Worm (Caenorhabditis elegans) whole organism, L3 larva: ENCODE data around the gene T07D4.2.

Experiments
- elt-3 ChIP-seq, 3 experiments: fragments of 150-350 bp in 1 of 3; sonication (generic microtip) in 2 of 3; optimal IDR thresholded peaks; 2 replicates in 2 of 3; 4 replicates in 1 of 3; lab custom pipeline; 2014 to 2017; ENCODE audit warnings: missing biosample characterization in 3 of 3, missing genetic modification characterization in 3 of 3
- nhr-28 ChIP-seq: fragments of 150-350 bp; optimal IDR thresholded peaks from 2 replicates; lab custom pipeline; 2014; ENCODE audit warnings: missing biosample characterization, missing genetic modification characterization

ce11 chrII:8856524-8856923, 17.2 kb downstream of the T07D4.2 start:
- TF ChIP-seq elt-3 (tag; optimal IDR thresholded peaks at IDR 0.05; lab: Kevin White, UChicago) (no peak), nhr-28 (tag; lab: Kevin White, UChicago) (no peak)
